Worm (Caenorhabditis elegans): ENCODE measurements around the gene srd-31.

Gene srd-31

ce11 chrV:7604858-7605257, 29.7 kb downstream of the srd-31 start, which contains the start of gene clec-213:
clec-213 (plus strand) TSS chrV:7605158.
- no peak for TF ChIP-seq unc-62 (GFP tag; optimal IDR thresholded peaks at IDR 0.05 in 1 of 2)
- no peak for TF ChIP-seq unc-62 (tag; optimal IDR thresholded peaks at IDR 0.05)
- TF ChIP-seq lin-15B (tag; optimal IDR thresholded peaks at IDR 0.05), result no peak
- TF ChIP-seq nhr-42 (GFP tag; IDR thresholded peaks at IDR 0.05), result no peak
- TF ChIP-seq nhr-10 (tag; optimal IDR thresholded peaks at IDR 0.05), result no peak
- TF ChIP-seq F37D6.2 (tag; optimal IDR thresholded peaks at IDR 0.05), result no peak
- TF ChIP-seq Y105C5A.15 (GFP tag; IDR thresholded peaks at IDR 0.05), result no peak
- TF ChIP-seq lin-29 (GFP tag; IDR thresholded peaks at IDR 0.05), result no peak
- TF ChIP-seq nhr-41 (GFP tag; IDR thresholded peaks at IDR 0.05), result no peak
- no peak for TF ChIP-seq lin-38 (GFP tag; IDR thresholded peaks at IDR 0.05)

- TF ChIP-seq cey-2 (tag; optimal IDR thresholded peaks at IDR 0.05; ENCODE audit: borderline replicate concordance, insufficient read depth) (no peak), nhr-102 (tag; optimal IDR thresholded peaks at IDR 0.05) (no peak), lir-3 (tag; optimal IDR thresholded peaks at IDR 0.05) (no peak), skn-1 (tag; optimal IDR thresholded peaks at IDR 0.05) (no peak), F49E8.2 (tag; optimal IDR thresholded peaks at IDR 0.05; ENCODE audit: borderline replicate concordance) (no peak), lin-29 (GFP tag; IDR thresholded peaks at IDR 0.05) (no peak), spr-3 (GFP tag; optimal IDR thresholded peaks at IDR 0.05) (no peak), daf-16 (GFP tag; optimal IDR thresholded peaks at IDR 0.05) (no peak), daf-16 (tag; optimal IDR thresholded peaks at IDR 0.05) (no peak), egl-27 (tag; optimal IDR thresholded peaks at IDR 0.05) (no peak)
Observed at ce11 chrV:7603404-7603803, 31.2 kb downstream of the srd-31 start, which contains the start of gene C50E3.11. C50E3.11 (minus strand) TSS chrV:7603486.

- no peak for TF ChIP-seq spr-1 (tag; optimal IDR thresholded peaks at IDR 0.05)
- no peak for TF ChIP-seq tag-97 (GFP tag; IDR thresholded peaks at IDR 0.05)
- no peak for TF ChIP-seq nhr-6 (tag; optimal IDR thresholded peaks at IDR 0.05)
- no peak for TF ChIP-seq F10B5.3 (tag; optimal IDR thresholded peaks at IDR 0.05)
- TF ChIP-seq egl-43 (GFP tag; IDR thresholded peaks at IDR 0.05), result no peak
- no peak for TF ChIP-seq attf-4 (tag; optimal IDR thresholded peaks at IDR 0.05)
- TF ChIP-seq unc-130 (GFP tag; optimal IDR thresholded peaks at IDR 0.05), result no peak
- TF ChIP-seq nhr-42 (GFP tag; IDR thresholded peaks at IDR 0.05), result no peak
- no peak for TF ChIP-seq spr-3 (GFP tag; optimal IDR thresholded peaks at IDR 0.05)
Observed at ce11 chrV:7601443-7601842, 33.1 kb downstream of the srd-31 start, which contains the start of gene scl-26. scl-26 (minus strand) TSS chrV:7601543.

ce11 chrV:7600149-7600548, 34.4 kb downstream of the srd-31 start, which contains the start of gene C50E3.9:
C50E3.9 (minus strand) TSS chrV:7600249.
- no peak for TF ChIP-seq dmd-8 (GFP tag; IDR thresholded peaks at IDR 0.05)
- TF ChIP-seq mdt-29 (GFP tag; IDR thresholded peaks at IDR 0.05), result no peak
- TF ChIP-seq unc-62 (GFP tag; optimal IDR thresholded peaks at IDR 0.05 in 1 of 2), result no peak
- TF ChIP-seq unc-62 (tag; optimal IDR thresholded peaks at IDR 0.05), result no peak
- no peak for TF ChIP-seq ZK337.2 (GFP tag; IDR thresholded peaks at IDR 0.05)
- TF ChIP-seq mxl-3 (GFP tag; optimal IDR thresholded peaks at IDR 0.05), result no peak
- no peak for TF ChIP-seq mes-2 (tag; optimal IDR thresholded peaks at IDR 0.05; ENCODE audit: poor library complexity, severe bottlenecking)
- no peak for TF ChIP-seq lir-3 (tag; optimal IDR thresholded peaks at IDR 0.05)
- TF ChIP-seq pha-4 (GFP tag; IDR thresholded peaks at IDR 0.05), result no peak
- no peak for TF ChIP-seq pha-4 (tag; optimal IDR thresholded peaks at IDR 0.05)
- TF ChIP-seq aha-1 (tag), result no peak

ce11 chrV:7598269-7598668, 36.3 kb downstream of the srd-31 start, which contains the start of gene C50E3.7:
C50E3.7 (minus strand) TSS chrV:7598369.
- TF ChIP-seq nhr-11 (tag; optimal IDR thresholded peaks at IDR 0.05) (no peak), T20F7.1 (GFP tag; optimal IDR thresholded peaks at IDR 0.05) (no peak), unc-62 (GFP tag; optimal IDR thresholded peaks at IDR 0.05 in 1 of 2) (no peak), unc-62 (tag; optimal IDR thresholded peaks at IDR 0.05) (no peak), lin-29 (GFP tag; IDR thresholded peaks at IDR 0.05) (no peak), zag-1 (tag; optimal IDR thresholded peaks at IDR 0.05) (no peak), skn-1 (tag; optimal IDR thresholded peaks at IDR 0.05) (no peak), ceh-28 (tag; optimal IDR thresholded peaks at IDR 0.05) (no peak), mdt-29 (GFP tag; IDR thresholded peaks at IDR 0.05) (no peak), unc-39 (tag; optimal IDR thresholded peaks at IDR 0.05) (no peak)
